Fruit fly (Drosophila melanogaster) whole organism, wandering third instar larva: ENCODE measurements around the gene CG17752.

Source experiments
- Abd-B ChIP-seq: fragments of >200 bp; optimal IDR thresholded peaks from 2 replicates; lab custom pipeline; 2017; ENCODE audit warnings: missing biosample characterization, missing genetic modification characterization
- CG32264 ChIP-seq: fragments of 200-800 bp; sonication (Bioruptor generic); optimal IDR thresholded peaks from 2 replicates; lab custom pipeline; 2016; ENCODE audit warnings: missing biosample characterization, missing genetic modification characterization
- CG9705 ChIP-seq: fragments of 200-800 bp; sonication (Bioruptor generic); optimal IDR thresholded peaks from 2 replicates; lab custom pipeline; 2018; ENCODE audit warnings: missing biosample characterization, mild to moderate bottlenecking, missing genetic modification characterization
- CrebA ChIP-seq: fragments of 200-800 bp; sonication (Bioruptor generic); optimal IDR thresholded peaks from 2 replicates; lab custom pipeline; 2016; ENCODE audit warnings: missing biosample characterization, mild to moderate bottlenecking, missing genetic modification characterization, borderline replicate concordance
- Dfd ChIP-seq: fragments of >200 bp; optimal IDR thresholded peaks from 2 replicates; lab custom pipeline; 2017; ENCODE audit warnings: missing biosample characterization, missing genetic modification characterization
- GATAd ChIP-seq: sonication (Bioruptor generic); optimal IDR thresholded peaks from 2 replicates; lab custom pipeline; 2016; ENCODE audit warnings: missing biosample characterization, missing genetic modification characterization
- HLH106 ChIP-seq: fragments of 200-800 bp; optimal IDR thresholded peaks from 3 replicates; lab custom pipeline; 2019; ENCODE audit warnings: missing biosample characterization, mild to moderate bottlenecking, missing genetic modification characterization, moderate library complexity
- Hnf4 ChIP-seq: fragments of 200-800 bp; sonication (Bioruptor generic); optimal IDR thresholded peaks from 2 replicates; lab custom pipeline; 2016; ENCODE audit warnings: missing biosample characterization, mild to moderate bottlenecking, missing genetic modification characterization
- Hr78 ChIP-seq: fragments of >200 bp; optimal IDR thresholded peaks from 2 replicates; lab custom pipeline; 2017; ENCODE audit warnings: missing biosample characterization, missing genetic modification characterization
- Hr83 ChIP-seq: fragments of 200-300 bp; sonication (Bioruptor generic); optimal IDR thresholded peaks from 2 replicates; lab custom pipeline; 2016; ENCODE audit warnings: missing biosample characterization, mild to moderate bottlenecking, missing genetic modification characterization, moderate library complexity; ENCODE audit not compliant: poor library complexity, severe bottlenecking
- Jra ChIP-seq: sonication (Bioruptor generic); optimal IDR thresholded peaks from 2 replicates; lab custom pipeline; 2016; ENCODE audit warnings: missing biosample characterization, missing genetic modification characterization
- Mio ChIP-seq: sonication (Bioruptor generic); optimal IDR thresholded peaks from 2 replicates; lab custom pipeline; 2016; ENCODE audit warnings: missing biosample characterization, missing genetic modification characterization
- Myc ChIP-seq: fragments of >200 bp; optimal IDR thresholded peaks from 2 replicates; lab custom pipeline; 2017
- N ChIP-seq: fragments of >200 bp; optimal IDR thresholded peaks from 2 replicates; lab custom pipeline; 2018; ENCODE audit warnings: missing biosample characterization, missing external identifiers, missing genetic modification characterization
- OdsH ChIP-seq: fragments of 200-800 bp; sonication (Bioruptor generic); optimal IDR thresholded peaks from 2 replicates; lab custom pipeline; 2016; ENCODE audit warnings: missing biosample characterization, mild to moderate bottlenecking, missing genetic modification characterization
- Rel ChIP-seq, 2 experiments: fragments of 200-800 bp; sonication (Bioruptor generic) in 1 of 2; optimal IDR thresholded peaks; 2 replicates in 1 of 2; 3 replicates in 1 of 2; lab custom pipeline; 2016 to 2019; ENCODE audit warnings: mild to moderate bottlenecking in 2 of 2, missing biosample characterization in 2 of 2, missing genetic modification characterization in 2 of 2, moderate library complexity in 1 of 2
- Sp1 ChIP-seq: fragments of 200-800 bp; sonication (Bioruptor generic); optimal IDR thresholded peaks from 3 replicates; lab custom pipeline; 2019; ENCODE audit warnings: missing biosample characterization, mild to moderate bottlenecking, missing genetic modification characterization, moderate library complexity
- Vsx2 ChIP-seq: fragments of 200-300, 225-300 bp; sonication (Bioruptor generic); optimal IDR thresholded peaks from 2 replicates; lab custom pipeline; 2018; ENCODE audit warnings: missing biosample characterization, missing genetic modification characterization; ENCODE audit not compliant: partially characterized antibody
- br ChIP-seq: fragments of 200-800 bp; sonication (Bioruptor generic); optimal IDR thresholded peaks from 2 replicates; lab custom pipeline; 2016; ENCODE audit warnings: missing biosample characterization, missing genetic modification characterization
- brk ChIP-seq: fragments of 200-800 bp; sonication (Bioruptor generic); optimal IDR thresholded peaks from 2 replicates; lab custom pipeline; 2016; ENCODE audit warnings: missing biosample characterization, mild to moderate bottlenecking, missing genetic modification characterization
- dl ChIP-seq, 2 experiments: fragments of 175-275, 200-275 bp in 1 of 2; fragments of 200-275 bp in 1 of 2; sonication (Bioruptor generic); optimal IDR thresholded peaks; lab custom pipeline; 2018; ENCODE audit warnings: mild to moderate bottlenecking in 2 of 2, missing biosample characterization in 2 of 2, missing genetic modification characterization in 2 of 2, moderate library complexity in 2 of 2; ENCODE audit not compliant: partially characterized antibody in 2 of 2, insufficient read depth in 1 of 2
- dmrt93B ChIP-seq: fragments of 200-800 bp; sonication (Bioruptor generic); optimal IDR thresholded peaks from 2 replicates; lab custom pipeline; 2018; ENCODE audit warnings: missing biosample characterization, mild to moderate bottlenecking, missing genetic modification characterization
- dsf ChIP-seq: sonication (Bioruptor generic); optimal IDR thresholded peaks from 2 replicates; lab custom pipeline; 2016; ENCODE audit warnings: missing biosample characterization, missing genetic modification characterization, borderline replicate concordance
- ey ChIP-seq: fragments of 200-800 bp; sonication (Bioruptor generic); optimal IDR thresholded peaks from 2 replicates; lab custom pipeline; 2016; ENCODE audit warnings: missing biosample characterization, missing genetic modification characterization
- foxo ChIP-seq, 2 experiments: fragments of 200-800 bp; sonication (Bioruptor generic); optimal IDR thresholded peaks; 2 replicates in 1 of 2; 3 replicates in 1 of 2; lab custom pipeline; 2016 to 2017; ENCODE audit warnings: missing biosample characterization in 2 of 2, missing genetic modification characterization in 2 of 2
- fru ChIP-seq: fragments of 200-800 bp; sonication (Bioruptor generic); optimal IDR thresholded peaks from 3 replicates; lab custom pipeline; 2016; ENCODE audit warnings: missing biosample characterization, mild to moderate bottlenecking, missing genetic modification characterization
- h ChIP-seq: fragments of 200-800 bp; sonication (Bioruptor generic); optimal IDR thresholded peaks from 3 replicates; lab custom pipeline; 2016; ENCODE audit warnings: missing biosample characterization, mild to moderate bottlenecking, missing genetic modification characterization
- jim ChIP-seq: fragments of 175-275, 200-325 bp; sonication (Bioruptor generic); optimal IDR thresholded peaks from 2 replicates; lab custom pipeline; 2016; ENCODE audit warnings: missing biosample characterization, mild to moderate bottlenecking, missing genetic modification characterization
- lola ChIP-seq: fragments of >200 bp; optimal IDR thresholded peaks from 2 replicates; lab custom pipeline; 2017; ENCODE audit warnings: missing biosample characterization, missing genetic modification characterization
- pan ChIP-seq: fragments of >200 bp; optimal IDR thresholded peaks from 2 replicates; lab custom pipeline; 2017
- psq ChIP-seq: fragments of 200-800 bp; sonication (Bioruptor generic); optimal IDR thresholded peaks from 3 replicates; lab custom pipeline; 2017; ENCODE audit warnings: missing biosample characterization, mild to moderate bottlenecking, missing genetic modification characterization, moderate library complexity
- rgr ChIP-seq: fragments of 200-800 bp; sonication (Bioruptor generic); optimal IDR thresholded peaks from 3 replicates; lab custom pipeline; 2016; ENCODE audit warnings: missing biosample characterization, mild to moderate bottlenecking, missing genetic modification characterization
- sage ChIP-seq: fragments of 200-800 bp; sonication (Bioruptor generic); optimal IDR thresholded peaks from 2 replicates; lab custom pipeline; 2016; ENCODE audit warnings: missing biosample characterization, mild to moderate bottlenecking, missing genetic modification characterization
- sv ChIP-seq: fragments of 200-800 bp; sonication (Bioruptor generic); optimal IDR thresholded peaks from 3 replicates; lab custom pipeline; 2016; ENCODE audit warnings: missing biosample characterization, missing genetic modification characterization
- tai ChIP-seq: sonication (Bioruptor generic); optimal IDR thresholded peaks from 2 replicates; lab custom pipeline; 2016; ENCODE audit warnings: missing biosample characterization, missing genetic modification characterization
- woc ChIP-seq: sonication (Bioruptor generic); optimal IDR thresholded peaks from 2 replicates; lab custom pipeline; 2016; ENCODE audit warnings: missing biosample characterization, mild to moderate bottlenecking, missing genetic modification characterization

CG17752 gene

DNA sequence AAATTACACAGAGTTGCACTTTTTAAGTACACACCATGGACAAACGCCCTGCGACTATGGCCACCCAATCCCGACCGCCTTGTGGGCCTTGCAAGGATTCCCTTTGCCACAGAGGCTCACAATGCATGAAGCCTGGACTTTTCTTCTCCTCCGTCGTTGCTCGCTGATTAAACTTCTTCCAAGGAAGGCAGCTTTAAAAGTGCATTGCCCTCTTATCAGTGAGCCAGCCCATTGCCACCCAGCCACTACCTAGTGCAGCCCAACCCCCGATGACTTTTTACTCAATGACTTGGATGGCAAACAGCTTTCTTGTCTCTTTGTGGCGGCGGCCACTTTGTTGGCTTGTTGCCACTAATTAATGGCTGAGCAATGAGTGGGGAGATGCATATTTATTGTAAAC lies 22.4 kb upstream of the CG17752 start:
- TF ChIP-seq lola (GFP tag; lab: Kevin White, UChicago) (no peak), jim (GFP tag; lab: Kevin White, UChicago) (no peak), N (GFP tag; lab: Kevin White, UChicago) (no peak), Hr83 (GFP tag; lab: Kevin White, UChicago) (no peak), rgr (GFP tag; lab: Kevin White, UChicago) (no peak), dsf (GFP tag; lab: Kevin White, UChicago) (no peak), pan (lab: Kevin White, UChicago) (no peak), sv (GFP tag; lab: Kevin White, UChicago) (no peak)

DNA sequence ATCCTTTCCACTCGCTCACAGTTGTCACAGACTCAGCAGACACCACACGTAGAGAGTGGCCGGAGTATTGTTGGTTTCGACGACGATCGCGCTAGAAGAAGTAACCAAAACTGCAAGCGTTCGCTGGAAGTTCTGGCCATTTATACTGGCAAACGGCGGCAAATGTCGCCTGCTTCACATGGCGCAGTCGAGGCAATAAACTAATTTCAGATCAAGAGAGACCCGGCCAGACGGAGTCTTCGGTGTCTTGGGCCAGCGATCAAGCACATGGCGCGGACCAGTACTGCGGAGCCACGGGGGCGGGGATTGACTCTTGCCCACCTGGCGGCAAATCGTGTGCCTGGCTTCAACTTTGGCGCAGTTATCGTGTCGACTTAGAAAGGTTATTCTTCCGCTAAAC lies 11.2 kb upstream of the CG17752 start, which contains the start of gene Cpr92A:
Gene Cpr92A (minus strand): TSS at position 101 of the 400 bp plus-strand sequence.
- TF ChIP-seq br (GFP tag; lab: Kevin White, UChicago) = no peak
- no peak for TF ChIP-seq Sp1 (GFP tag; lab: Kevin White, UChicago)
- TF ChIP-seq h = no peak
- no peak for TF ChIP-seq foxo (GFP tag; optimal IDR thresholded peaks at IDR 0.05; lab: Kevin White, UChicago)
- no peak for TF ChIP-seq CrebA (GFP tag; lab: Kevin White, UChicago)
- TF ChIP-seq dmrt93B (GFP tag; lab: Kevin White, UChicago) = no peak
- TF ChIP-seq jim (GFP tag; lab: Kevin White, UChicago) = no peak

- TF ChIP-seq tai (GFP tag; lab: Kevin White, UChicago) (no peak), dsf (GFP tag; lab: Kevin White, UChicago) (no peak), sv (GFP tag; lab: Kevin White, UChicago) (no peak), N (GFP tag; lab: Kevin White, UChicago) (no peak), GATAd (no peak)
Measured at dm6 chr3R:19600335-19600734, 9.7 kb upstream of the CG17752 start, which contains the start of gene CG7333. TSS of gene CG7333 (plus strand) at chr3R:19600635.

dm6 chr3R:19602996-19603395 lies 7.0 kb upstream of the CG17752 start, which contains the start of gene CG7342:
TSS of gene CG7342 (plus strand) at chr3R:19603375.
- TF ChIP-seq OdsH (GFP tag; lab: Kevin White, UChicago) (peak; percentile 72), Myc (lab: Kevin White, UChicago) (no peak), ey (GFP tag; lab: Kevin White, UChicago) (peak; percentile 75), Hr78 (GFP tag; lab: Kevin White, UChicago) (no peak), Abd-B (no peak), dl (GFP tag; optimal IDR thresholded peaks at IDR 0.05; lab: Kevin White, UChicago; ENCODE audit: insufficient read depth in 1 of 2, partially characterized antibody in 2 of 2) (no peak), Jra (no peak), dmrt93B (GFP tag; lab: Kevin White, UChicago) (peak; percentile 36), sage (GFP tag; lab: Kevin White, UChicago) (no peak), Dfd (GFP tag; lab: Kevin White, UChicago) (no peak), psq (peak; percentile 57), CrebA (GFP tag; lab: Kevin White, UChicago) (peak; percentile 3), pan (lab: Kevin White, UChicago) (no peak), Rel (GFP tag; optimal IDR thresholded peaks at IDR 0.05; lab: Kevin White, UChicago) (no peak), Rel (tag; optimal IDR thresholded peaks at IDR 0.05; lab: Kevin White, UChicago) (no peak), brk (peak; percentile 70), woc (GFP tag; lab: Kevin White, UChicago) (peak; percentile 34), tai (GFP tag; lab: Kevin White, UChicago) (peak; percentile 47), Hr83 (GFP tag; lab: Kevin White, UChicago) (no peak), GATAd (no peak), CG32264 (GFP tag; lab: Kevin White, UChicago) (peak; percentile 37), rgr (GFP tag; lab: Kevin White, UChicago) (peak; percentile 79), h (peak; percentile 80), dsf (GFP tag; lab: Kevin White, UChicago) (no peak), HLH106 (tag; lab: Kevin White, UChicago) (peak; percentile 80), Mio (GFP tag; lab: Kevin White, UChicago) (peak; percentile 9), Vsx2 (GFP tag; lab: Kevin White, UChicago) (no peak), foxo (GFP tag; optimal IDR thresholded peaks at IDR 0.05; lab: Kevin White, UChicago) (peak; percentile 6 to 75), Hnf4 (GFP tag; lab: Kevin White, UChicago) (peak; percentile 69), lola (GFP tag; lab: Kevin White, UChicago) (no peak), br (GFP tag; lab: Kevin White, UChicago) (peak; percentile 81), CG9705 (peak; percentile 1), jim (GFP tag; lab: Kevin White, UChicago) (no peak), fru (peak; percentile 71), Sp1 (GFP tag; lab: Kevin White, UChicago) (no peak), N (GFP tag; lab: Kevin White, UChicago) (no peak)
- TF ChIP-seq, all 38 proteins: peak for 18
